Worm (Caenorhabditis elegans) whole organism, young adult: ENCODE measurements around the gene arl-8.

ENCODE experiments used
- F57C9.4 ChIP-seq: sonication (generic microtip); optimal IDR thresholded peaks from 2 replicates; lab custom pipeline; 2017; ENCODE audit warnings: mild to moderate bottlenecking, missing genetic modification characterization, missing compliant biosample characterization
- Y53F4B.3 ChIP-seq: fragments of 200-800 bp; sonication (Bioruptor generic); IDR thresholded peaks from 2 replicates; pipeline ENCODE4 v1.3.6; 2022; ENCODE audit warnings: missing genetic modification reagents, missing genetic modification characterization, missing compliant biosample characterization
- cebp-1 ChIP-seq, 2 experiments: fragments of 200-800 bp in 1 of 2; sonication (Bioruptor generic) in 1 of 2; sonication (generic microtip) in 1 of 2; IDR thresholded peaks in 1 of 2; optimal IDR thresholded peaks in 1 of 2; 2 replicates each; pipeline versions ENCODE4 v1.3.6 to Lab custom; 2017 to 2022; ENCODE audit warnings: missing compliant biosample characterization in 2 of 2, missing genetic modification characterization in 2 of 2, mild to moderate bottlenecking in 1 of 2, missing genetic modification reagents in 1 of 2, moderate library complexity in 1 of 2
- lin-35 ChIP-seq, 3 experiments: fragments of 150-350 bp in 2 of 3; sonication (generic microtip) in 1 of 3; optimal IDR thresholded peaks; 2 replicates each; lab custom pipeline; 2014 to 2018; ENCODE audit warnings: missing biosample characterization in 3 of 3, missing genetic modification characterization in 3 of 3, missing genetic modification reagents in 3 of 3
- lsy-27 ChIP-seq: sonication (generic microtip); optimal IDR thresholded peaks from 2 replicates; lab custom pipeline; 2017; ENCODE audit warnings: missing genetic modification characterization, mild to moderate bottlenecking, missing compliant biosample characterization, antibody characterized with exemption, missing genotype, borderline replicate concordance; ENCODE audit not compliant: insufficient read depth
- madf-8 ChIP-seq: fragments of 200-800 bp; sonication (Bioruptor generic); conservative IDR thresholded peaks from 2 replicates; pipeline ENCODE4 v1.3.6; 2022; ENCODE audit warnings: missing genetic modification reagents, missing genetic modification characterization, missing compliant biosample characterization
- rcor-1 ChIP-seq: fragments of 200-800 bp; sonication (Bioruptor generic); IDR thresholded peaks from 2 replicates; pipeline ENCODE4 v1.3.6; 2022; ENCODE audit warnings: missing genetic modification reagents, missing genetic modification characterization, missing compliant biosample characterization
- snpc-1.1 ChIP-seq: sonication (generic microtip); optimal IDR thresholded peaks from 2 replicates; lab custom pipeline; 2017; ENCODE audit warnings: missing genetic modification characterization, mild to moderate bottlenecking, missing compliant biosample characterization, antibody characterized with exemption, moderate library complexity, missing genotype, missing genetic modification reagents; ENCODE audit not compliant: insufficient read depth
- ztf-6 ChIP-seq: fragments of 200-800 bp; sonication (Bioruptor generic); IDR thresholded peaks from 2 replicates; pipeline ENCODE4 v1.3.6; 2022; ENCODE audit warnings: missing genetic modification reagents, missing genetic modification characterization, missing compliant biosample characterization

- TF ChIP-seq rcor-1, result no peak
- no peak for TF ChIP-seq madf-8 (GFP tag; lab: Robert Waterston, UW)
- TF ChIP-seq lsy-27 (tag; lab: Kevin White, UChicago), result no peak
- TF ChIP-seq lin-35 (GFP tag; optimal IDR thresholded peaks at IDR 0.05; lab: Kevin White, UChicago), result no peak
- no peak for TF ChIP-seq snpc-1.1
- TF ChIP-seq ztf-6, result no peak
- TF ChIP-seq cebp-1 (GFP tag; IDR thresholded peaks at IDR 0.05; lab: Robert Waterston, UW), result no peak
- TF ChIP-seq cebp-1 (tag; optimal IDR thresholded peaks at IDR 0.05; lab: Kevin White, UChicago), result no peak
- no peak for TF ChIP-seq Y53F4B.3
- TF ChIP-seq F57C9.4 (tag; lab: Kevin White, UChicago), result no peak
Observed at ce11 chrIV:14766382-14766781, 31.6 kb upstream of the arl-8 start, which contains the start of gene vti-1.
